Fruit fly (Drosophila melanogaster) whole organism: Measurements from ENCODE around the gene CG17325.

Source experiments
- CG8478 ChIP-seq: fragments of >200 bp; optimal IDR thresholded peaks from 2 replicates; lab custom pipeline; 2018; ENCODE audit warnings: inconsistent platforms
- Dll ChIP-seq: fragments of >200 bp; optimal IDR thresholded peaks from 2 replicates; lab custom pipeline; 2017
- usp ChIP-seq: fragments of >200 bp; optimal IDR thresholded peaks from 2 replicates; lab custom pipeline; 2017; ENCODE audit warnings: missing biosample characterization, missing genetic modification characterization, mixed read lengths

dm6 chr2L:18823243-18823803 is 10.9 kb downstream of the CG17325 start, which contains the start of gene Ugt36D1:
- TF ChIP-seq Dll (lab: Kevin White, UChicago) (no peak), usp (GFP tag; lab: Kevin White, UChicago) (no peak), CG8478 (lab: Kevin White, UChicago) (no peak)
